Worm (Caenorhabditis elegans): ENCODE results near the gene cyk-3.

DNA sequence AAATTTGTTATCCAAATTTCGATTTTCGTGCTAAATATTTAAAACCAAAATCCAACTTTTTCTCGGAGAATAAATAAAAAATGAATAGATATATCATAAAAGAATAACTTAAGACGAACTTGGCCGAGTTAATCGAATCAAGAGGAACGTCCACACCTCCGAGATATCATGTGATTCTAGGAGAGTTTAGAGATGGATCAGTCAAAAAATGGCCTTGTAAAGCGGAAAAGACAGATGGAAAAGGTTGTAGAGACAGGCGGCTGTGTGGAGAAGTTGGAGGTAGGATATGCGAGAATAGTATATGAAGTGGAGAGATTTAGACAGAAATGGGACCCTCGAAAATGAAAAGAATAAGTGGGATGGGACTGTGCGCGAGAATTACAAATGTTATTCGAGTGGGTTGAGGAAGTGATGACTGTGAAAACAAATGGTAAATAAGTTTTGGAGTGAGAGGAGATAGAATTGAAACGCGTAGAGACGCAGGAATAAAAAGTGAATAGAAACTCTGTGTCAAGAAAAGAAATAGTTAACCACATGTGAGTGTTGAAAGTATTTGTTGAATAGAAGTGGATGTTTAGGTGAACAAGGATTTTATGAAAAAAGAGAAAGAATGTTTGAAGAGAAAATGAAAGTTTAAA, 37.1 kb upstream of the cyk-3 start:
- TF ChIP-seq ama-1 (optimal IDR thresholded peaks at IDR 0.05) (no peak), pes-1 (GFP tag; IDR thresholded peaks at IDR 0.05) (no peak), ceh-36 (tag; optimal IDR thresholded peaks at IDR 0.05) (no peak), flt-1 (GFP tag; IDR thresholded peaks at IDR 0.05) (no peak), B0310.2 (tag; optimal IDR thresholded peaks at IDR 0.05) (no peak), ceh-13 (GFP tag; optimal IDR thresholded peaks at IDR 0.05) (no peak), hmbx-1 (tag; optimal IDR thresholded peaks at IDR 0.05) (no peak), F13C5.2 (tag; optimal IDR thresholded peaks at IDR 0.05) (no peak), tra-4 (tag; optimal IDR thresholded peaks at IDR 0.05) (no peak), ets-7 (tag; optimal IDR thresholded peaks at IDR 0.05) (no peak), hmg-4 (GFP tag; optimal IDR thresholded peaks at IDR 0.05) (no peak), tbx-37 (GFP tag; conservative IDR thresholded peaks at IDR 0.05) (no peak), scrt-1 (GFP tag; IDR thresholded peaks at IDR 0.05) (no peak), aly-1 (tag; optimal IDR thresholded peaks at IDR 0.05) (no peak)

All from whole organism, early embryonic.